Worm (Caenorhabditis elegans) whole organism, L4 larva: ENCODE data around the gene sng-1.
A peak's percentile ranks its signal among the peaks of the same experiment; 100 is the strongest.

ENCODE experiments used
- F10B5.3 ChIP-seq: sonication (generic microtip); optimal IDR thresholded peaks from 2 replicates; lab custom pipeline; 2016; ENCODE audit warnings: mild to moderate bottlenecking, missing genetic modification characterization, missing compliant biosample characterization
- F26F4.8 ChIP-seq: fragments of 200-800 bp; sonication (Bioruptor generic); conservative IDR thresholded peaks from 2 replicates; pipeline ENCODE4 v1.3.6; 2022; ENCODE audit warnings: missing genetic modification characterization, missing compliant biosample characterization
- F37D6.2 ChIP-seq: sonication (generic microtip); optimal IDR thresholded peaks from 2 replicates; lab custom pipeline; 2016; ENCODE audit warnings: mild to moderate bottlenecking, missing genetic modification characterization, missing compliant biosample characterization
- R02D3.7 ChIP-seq: fragments of 150-350 bp; sonication (generic microtip); optimal IDR thresholded peaks from 3 replicates; lab custom pipeline; 2014; ENCODE audit warnings: missing biosample characterization, missing genetic modification characterization
- T20F7.1 ChIP-seq: fragments of 200-800 bp; sonication (Bioruptor generic); optimal IDR thresholded peaks from 2 replicates; lab custom pipeline; 2018; ENCODE audit warnings: mild to moderate bottlenecking, missing genetic modification characterization, missing compliant biosample characterization
- Y48G9A.11 ChIP-seq: fragments of 200-800 bp; sonication (Bioruptor generic); IDR thresholded peaks from 2 replicates; pipeline ENCODE4 v1.3.6; 2022; ENCODE audit warnings: missing genetic modification reagents, missing genetic modification characterization, missing compliant biosample characterization
- arid-1 ChIP-seq: fragments of 200-800 bp; sonication (Bioruptor generic); conservative IDR thresholded peaks from 2 replicates; pipeline ENCODE4 v1.3.6; 2022; ENCODE audit warnings: missing genetic modification reagents, missing genetic modification characterization, missing compliant biosample characterization
- ceh-20 ChIP-seq: fragments of 200-800 bp; sonication (Bioruptor generic); IDR thresholded peaks from 2 replicates; pipeline ENCODE4 v1.3.6; 2022; ENCODE audit warnings: missing genetic modification reagents, missing genetic modification characterization, missing compliant biosample characterization
- ceh-32 ChIP-seq: sonication (generic microtip); optimal IDR thresholded peaks from 2 replicates; lab custom pipeline; 2016; ENCODE audit warnings: mild to moderate bottlenecking, missing genetic modification characterization, missing compliant biosample characterization; ENCODE audit not compliant: poor library complexity
- ceh-62 ChIP-seq: sonication (generic microtip); optimal IDR thresholded peaks from 2 replicates; lab custom pipeline; 2017; ENCODE audit warnings: missing biosample characterization, missing genetic modification characterization
- ces-1 ChIP-seq: fragments of 150-350 bp; sonication (generic microtip); optimal IDR thresholded peaks from 4 replicates; lab custom pipeline; 2014; ENCODE audit warnings: missing biosample characterization, missing genetic modification reagents, missing genetic modification characterization
- cey-2 ChIP-seq: sonication (generic microtip); optimal IDR thresholded peaks from 3 replicates; lab custom pipeline; 2017; ENCODE audit warnings: missing genetic modification characterization, mild to moderate bottlenecking, missing compliant biosample characterization, antibody characterized with exemption, borderline replicate concordance; ENCODE audit not compliant: insufficient read depth
- daf-12 ChIP-seq: fragments of 150-350 bp; optimal IDR thresholded peaks from 2 replicates; lab custom pipeline; 2014; ENCODE audit warnings: missing biosample characterization, missing genetic modification reagents, missing genetic modification characterization
- dmd-6 ChIP-seq: fragments of 200-800 bp; sonication (Bioruptor generic); IDR thresholded peaks from 2 replicates; pipeline ENCODE4 v1.3.6; 2022; ENCODE audit warnings: missing genetic modification reagents, missing genetic modification characterization, missing compliant biosample characterization
- dpl-1 ChIP-seq: fragments of 150-350 bp; optimal IDR thresholded peaks from 2 replicates; lab custom pipeline; 2014; ENCODE audit warnings: missing biosample characterization, missing genetic modification reagents, missing genetic modification characterization
- duxl-1 ChIP-seq: sonication (generic microtip); optimal IDR thresholded peaks from 2 replicates; lab custom pipeline; 2016; ENCODE audit warnings: mild to moderate bottlenecking, missing genetic modification characterization, moderate library complexity, missing compliant biosample characterization; ENCODE audit not compliant: poor library complexity
- fkh-10 ChIP-seq: fragments of 150-350 bp; optimal IDR thresholded peaks from 2 replicates; lab custom pipeline; 2014; ENCODE audit warnings: missing biosample characterization, missing genetic modification reagents, missing genetic modification characterization
- fos-1 ChIP-seq: fragments of 150-350 bp; optimal IDR thresholded peaks from 2 replicates; lab custom pipeline; 2014; ENCODE audit warnings: missing biosample characterization, missing genetic modification characterization
- gei-8 ChIP-seq: fragments of 200-800 bp; sonication (Bioruptor generic); optimal IDR thresholded peaks from 2 replicates; lab custom pipeline; 2018; ENCODE audit warnings: mild to moderate bottlenecking, missing genetic modification characterization, missing compliant biosample characterization
- hlh-30 ChIP-seq: sonication (generic microtip); optimal IDR thresholded peaks from 2 replicates; lab custom pipeline; 2017; ENCODE audit warnings: antibody characterized with exemption, mild to moderate bottlenecking, missing genetic modification characterization, missing compliant biosample characterization; ENCODE audit not compliant: insufficient read depth
- jun-1 ChIP-seq: fragments of 150-350 bp; optimal IDR thresholded peaks from 2 replicates; lab custom pipeline; 2014; ENCODE audit warnings: missing biosample characterization, missing genetic modification reagents, missing genetic modification characterization
- lin-1 ChIP-seq: fragments of 200-800 bp; sonication (Bioruptor generic); IDR thresholded peaks from 2 replicates; pipeline ENCODE4 v1.3.6; 2022; ENCODE audit warnings: missing genetic modification reagents, missing genetic modification characterization, missing compliant biosample characterization
- lin-15B ChIP-seq: fragments of 150-350 bp; sonication (generic microtip); optimal IDR thresholded peaks from 3 replicates; lab custom pipeline; 2014; ENCODE audit warnings: missing biosample characterization, missing genetic modification characterization
- lin-29 ChIP-seq: fragments of 200-800 bp; sonication (Bioruptor generic); IDR thresholded peaks from 2 replicates; pipeline ENCODE4 v1.3.6; 2022; ENCODE audit warnings: missing genetic modification reagents, missing genetic modification characterization, missing compliant biosample characterization
- lir-3 ChIP-seq: sonication (generic microtip); optimal IDR thresholded peaks from 2 replicates; lab custom pipeline; 2016; ENCODE audit warnings: mild to moderate bottlenecking, missing genetic modification characterization, missing compliant biosample characterization
- lsy-2 ChIP-seq, 2 experiments: fragments of 150-350 bp in 1 of 2; sonication (generic microtip) in 1 of 2; optimal IDR thresholded peaks; 2 replicates each; lab custom pipeline; 2014 to 2017; ENCODE audit warnings: missing biosample characterization in 2 of 2, missing genetic modification characterization in 2 of 2
- mdl-1 ChIP-seq, 2 experiments: fragments of 150-350 bp in 1 of 2; sonication (generic microtip) in 1 of 2; optimal IDR thresholded peaks; 2 replicates each; lab custom pipeline; 2014 to 2017; ENCODE audit warnings: missing biosample characterization in 2 of 2, missing genetic modification characterization in 2 of 2
- mdt-29 ChIP-seq: fragments of 200-800 bp; sonication (Bioruptor generic); IDR thresholded peaks from 2 replicates; pipeline ENCODE4 v1.3.6; 2022; ENCODE audit warnings: missing genetic modification reagents, missing genetic modification characterization, missing compliant biosample characterization
- mep-1 ChIP-seq: fragments of 150-350 bp; sonication (generic microtip); optimal IDR thresholded peaks from 3 replicates; lab custom pipeline; 2014; ENCODE audit warnings: missing biosample characterization, missing genetic modification characterization
- mes-2 ChIP-seq: sonication (generic microtip); optimal IDR thresholded peaks from 2 replicates; lab custom pipeline; 2016; ENCODE audit warnings: missing genotype, mild to moderate bottlenecking, missing genetic modification characterization, missing compliant biosample characterization; ENCODE audit not compliant: poor library complexity, severe bottlenecking
- mxl-2 ChIP-seq: fragments of 200-800 bp; sonication (Bioruptor generic); conservative IDR thresholded peaks from 2 replicates; pipeline ENCODE4 v1.3.6; 2022; ENCODE audit warnings: missing genetic modification reagents, missing genetic modification characterization, missing compliant biosample characterization
- nhr-10 ChIP-seq: fragments of 150-350 bp; optimal IDR thresholded peaks from 2 replicates; lab custom pipeline; 2014; ENCODE audit warnings: missing biosample characterization, missing genetic modification characterization
- nhr-111 ChIP-seq: fragments of 200-800 bp; sonication (Bioruptor generic); optimal IDR thresholded peaks from 2 replicates; lab custom pipeline; 2018; ENCODE audit warnings: mild to moderate bottlenecking, missing genetic modification characterization, missing compliant biosample characterization
- nhr-237 ChIP-seq: sonication (generic microtip); optimal IDR thresholded peaks from 2 replicates; lab custom pipeline; 2017; ENCODE audit warnings: missing biosample characterization, missing genetic modification characterization
- nhr-25 ChIP-seq: sonication (generic microtip); optimal IDR thresholded peaks from 2 replicates; lab custom pipeline; 2017; ENCODE audit warnings: missing genetic modification characterization, mild to moderate bottlenecking, missing compliant biosample characterization, antibody characterized with exemption, moderate library complexity, borderline replicate concordance; ENCODE audit not compliant: insufficient read depth
- nhr-28 ChIP-seq: fragments of 150-350 bp; optimal IDR thresholded peaks from 2 replicates; lab custom pipeline; 2014; ENCODE audit warnings: missing biosample characterization, missing genetic modification characterization
- nhr-41 ChIP-seq: fragments of 200-800 bp; sonication (Bioruptor generic); IDR thresholded peaks from 2 replicates; pipeline ENCODE4 v1.3.6; 2022; ENCODE audit warnings: missing genetic modification reagents, missing genetic modification characterization, missing compliant biosample characterization
- nhr-76 ChIP-seq: fragments of 150-350 bp; optimal IDR thresholded peaks from 2 replicates; lab custom pipeline; 2014; ENCODE audit warnings: missing biosample characterization, missing genetic modification characterization
- pha-4 ChIP-seq, 2 experiments: fragments of 150-350 bp in 1 of 2; fragments of 200-800 bp in 1 of 2; sonication (Bioruptor generic) in 1 of 2; IDR thresholded peaks in 1 of 2; optimal IDR thresholded peaks in 1 of 2; 2 replicates each; pipeline versions ENCODE4 v1.3.6 to Lab custom; 2014 to 2022; ENCODE audit warnings: missing genetic modification characterization in 2 of 2, missing genetic modification reagents in 2 of 2, missing biosample characterization in 1 of 2, missing compliant biosample characterization in 1 of 2
- pqm-1 ChIP-seq: sonication (generic microtip); optimal IDR thresholded peaks from 2 replicates; lab custom pipeline; 2017; ENCODE audit warnings: missing biosample characterization, missing genetic modification characterization
- rbr-2 ChIP-seq: sonication (generic microtip); optimal IDR thresholded peaks from 2 replicates; lab custom pipeline; 2016; ENCODE audit warnings: missing genotype, missing genetic modification characterization, missing compliant biosample characterization
- skn-1 ChIP-seq: fragments of 150-350 bp; optimal IDR thresholded peaks from 2 replicates; lab custom pipeline; 2014; ENCODE audit warnings: missing biosample characterization, missing genetic modification characterization
- snpc-1.2 ChIP-seq: fragments of 200-800 bp; sonication (Bioruptor generic); IDR thresholded peaks from 2 replicates; pipeline ENCODE4 v1.3.6; 2022; ENCODE audit warnings: missing genetic modification reagents, missing genetic modification characterization, missing compliant biosample characterization
- snpc-4 ChIP-seq: fragments of 150-350 bp; optimal IDR thresholded peaks from 2 replicates; lab custom pipeline; 2014; ENCODE audit warnings: missing biosample characterization, missing genetic modification characterization
- spr-1 ChIP-seq: sonication (generic microtip); optimal IDR thresholded peaks from 2 replicates; lab custom pipeline; 2016; ENCODE audit warnings: mild to moderate bottlenecking, missing genetic modification characterization, missing compliant biosample characterization
- spr-3 ChIP-seq: fragments of 200-800 bp; sonication (Bioruptor generic); optimal IDR thresholded peaks from 2 replicates; lab custom pipeline; 2018; ENCODE audit warnings: mild to moderate bottlenecking, missing genetic modification characterization, missing compliant biosample characterization
- tag-97 ChIP-seq: fragments of 200-800 bp; sonication (Bioruptor generic); IDR thresholded peaks from 2 replicates; pipeline ENCODE4 v1.3.6; 2022; ENCODE audit warnings: missing genetic modification characterization, missing compliant biosample characterization
- zag-1 ChIP-seq: fragments of 150-350 bp; optimal IDR thresholded peaks from 2 replicates; lab custom pipeline; 2014; ENCODE audit warnings: missing biosample characterization, missing genetic modification characterization
- zip-11 ChIP-seq: fragments of 200-800 bp; sonication (Bioruptor generic); IDR thresholded peaks from 2 replicates; pipeline ENCODE4 v1.3.6; 2022; ENCODE audit warnings: missing genetic modification characterization, missing compliant biosample characterization
- ztf-11 ChIP-seq: fragments of 150-350 bp; optimal IDR thresholded peaks from 2 replicates; lab custom pipeline; 2014; ENCODE audit warnings: missing biosample characterization, missing genetic modification characterization
- ztf-7 ChIP-seq: fragments of 150-350 bp; optimal IDR thresholded peaks from 2 replicates; lab custom pipeline; 2014; ENCODE audit warnings: missing biosample characterization, missing genetic modification characterization

sng-1 gene

ce11 chrX:7315329-7315728 lies 12.1 kb upstream of the sng-1 start, which contains the start of gene spp-3:
Gene spp-3, minus strand, starts transcription at chrX:7315353.
- TF ChIP-seq nhr-25 (tag; lab: Kevin White, UChicago) (no peak), F10B5.3 (tag; lab: Kevin White, UChicago) (no peak), mep-1 (tag; lab: Kevin White, UChicago) (peak; percentile 49), nhr-28 (tag; lab: Kevin White, UChicago) (peak; percentile 79), skn-1 (tag; lab: Kevin White, UChicago) (no peak), mdt-29 (GFP tag; lab: Robert Waterston, UW) (no peak), R02D3.7 (tag; lab: Kevin White, UChicago) (no peak), rbr-2 (tag; lab: Kevin White, UChicago) (no peak), nhr-76 (tag; lab: Kevin White, UChicago) (no peak), lin-15B (no peak), ceh-62 (tag; lab: Kevin White, UChicago) (no peak), pqm-1 (tag; lab: Kevin White, UChicago) (peak; percentile 90), nhr-237 (tag; lab: Kevin White, UChicago) (no peak), ztf-7 (no peak), ces-1 (GFP tag; lab: Kevin White, UChicago) (no peak), pha-4 (GFP tag; IDR thresholded peaks at IDR 0.05; lab: Robert Waterston, UW) (no peak), pha-4 (tag; optimal IDR thresholded peaks at IDR 0.05; lab: Kevin White, UChicago) (no peak), zip-11 (GFP tag; lab: Robert Waterston, UW) (no peak), mdl-1 (tag; optimal IDR thresholded peaks at IDR 0.05; lab: Kevin White, UChicago) (peak in 1 of 2 experiments; percentile 60), ceh-20 (GFP tag; lab: Robert Waterston, UW) (no peak), jun-1 (tag; lab: Kevin White, UChicago) (no peak), snpc-1.2 (no peak), F37D6.2 (tag; lab: Kevin White, UChicago) (no peak), lsy-2 (tag; optimal IDR thresholded peaks at IDR 0.05; lab: Kevin White, UChicago) (peak in 1 of 2 experiments; percentile 67), Y48G9A.11 (no peak), F26F4.8 (GFP tag; lab: Robert Waterston, UW) (no peak), spr-3 (GFP tag; lab: Kevin White, UChicago) (no peak), gei-8 (GFP tag; lab: Kevin White, UChicago) (no peak), tag-97 (no peak), lir-3 (no peak), ztf-11 (no peak), fos-1 (tag; lab: Kevin White, UChicago) (no peak), cey-2 (no peak), snpc-4 (tag; lab: Kevin White, UChicago) (no peak), fkh-10 (GFP tag; lab: Kevin White, UChicago) (no peak), lin-29 (GFP tag; lab: Robert Waterston, UW) (no peak), mes-2 (tag; lab: Kevin White, UChicago) (peak; percentile 31), spr-1 (tag; lab: Kevin White, UChicago) (no peak), arid-1 (GFP tag; lab: Robert Waterston, UW) (no peak), ceh-32 (tag; lab: Kevin White, UChicago) (no peak), zag-1 (tag; lab: Kevin White, UChicago) (no peak), nhr-111 (no peak), daf-12 (no peak), dpl-1 (no peak), duxl-1 (tag; lab: Kevin White, UChicago) (no peak), lin-1 (GFP tag; lab: Robert Waterston, UW) (no peak), dmd-6 (GFP tag; lab: Robert Waterston, UW) (peak; percentile 89), T20F7.1 (GFP tag; lab: Kevin White, UChicago) (peak; percentile 42), hlh-30 (tag; lab: Kevin White, UChicago) (peak; percentile 54), mxl-2 (GFP tag; lab: Robert Waterston, UW) (no peak), nhr-10 (no peak), nhr-41 (GFP tag; lab: Robert Waterston, UW) (no peak)
